Fruit fly (Drosophila melanogaster): ENCODE data around the gene CG7829.

CG7829 gene

DNA sequence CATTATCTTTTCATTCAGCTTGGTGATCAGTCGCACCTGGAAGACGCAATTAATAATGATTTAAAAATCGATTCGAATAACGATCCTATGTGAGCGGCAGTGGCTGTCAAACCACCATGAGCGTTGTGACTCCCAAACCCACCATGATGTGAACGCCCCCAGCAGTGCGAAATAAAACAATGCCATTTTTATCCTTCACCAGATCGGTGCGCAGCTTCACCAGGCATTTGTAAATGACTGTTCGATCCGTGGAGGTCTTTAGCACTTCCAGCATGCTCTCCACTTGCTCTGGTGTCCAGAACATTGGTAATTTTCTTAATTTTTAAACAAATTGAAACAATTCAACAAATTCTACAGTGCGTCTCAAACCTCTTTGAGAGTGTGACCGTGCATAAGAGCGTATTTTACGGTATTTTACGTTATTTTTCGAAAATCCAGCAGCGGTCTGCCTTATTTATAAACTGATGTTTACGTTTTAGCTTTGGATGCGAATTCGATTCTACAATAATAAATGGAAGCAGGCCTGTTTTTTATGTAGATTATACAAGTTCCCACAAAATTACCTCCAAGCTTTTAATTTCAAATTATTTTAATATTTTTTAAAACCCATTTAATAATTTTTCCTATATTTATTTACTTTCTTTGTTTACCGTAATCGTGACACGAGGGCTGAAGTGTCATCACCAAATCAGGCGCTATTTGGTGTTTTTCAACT lies 18.4 kb downstream of the CG7829 start, which contains the start of the genes Rnb and Drice:
TSS of gene Rnb (minus strand) at position 389 of the 715 bp plus-strand sequence.
TSS of gene Drice (plus strand) at position 693 of the 715 bp plus-strand sequence.
- TF ChIP-seq sr (GFP tag; IDR thresholded peaks at IDR 0.05) (no peak), Dfd (GFP tag; optimal IDR thresholded peaks at IDR 0.05) (no peak), Chrac-16 (GFP tag; optimal IDR thresholded peaks at IDR 0.05) (peak; percentile 12), Vsx1 (GFP tag; optimal IDR thresholded peaks at IDR 0.05) (no peak), CG8388 (GFP tag; optimal IDR thresholded peaks at IDR 0.05) (no peak), Lpt (GFP tag; optimal IDR thresholded peaks at IDR 0.05) (no peak), Meics (GFP tag; optimal IDR thresholded peaks at IDR 0.05) (no peak), Sox102F (GFP tag; optimal IDR thresholded peaks at IDR 0.05) (no peak), CG12071 (GFP tag; optimal IDR thresholded peaks at IDR 0.05) (no peak), tin (GFP tag; optimal IDR thresholded peaks at IDR 0.05) (peak; percentile 38), CG6272 (GFP tag; IDR thresholded peaks at IDR 0.05) (0 out of 2 replicates have a peak, but pooled peaks have one; percentile 13), unc-4 (GFP tag; IDR thresholded peaks at IDR 0.05; ENCODE audit: partially characterized antibody) (peak; percentile 75), CG4282 (GFP tag; optimal IDR thresholded peaks at IDR 0.05) (no peak), gsb (GFP tag; IDR thresholded peaks at IDR 0.05) (no peak), nom (GFP tag; optimal IDR thresholded peaks at IDR 0.05) (peak; percentile 25), CG8765 (GFP tag; IDR thresholded peaks at IDR 0.05) (no peak), Poxn (GFP tag; IDR thresholded peaks at IDR 0.05) (no peak), ems (GFP tag; optimal IDR thresholded peaks at IDR 0.05) (no peak), CG2199 (GFP tag; IDR thresholded peaks at IDR 0.05) (no peak), corto (GFP tag; optimal IDR thresholded peaks at IDR 0.05) (no peak), tap (tag; optimal IDR thresholded peaks at IDR 0.05) (no peak), CG3726 (GFP tag; IDR thresholded peaks at IDR 0.05) (no peak), CG13287 (GFP tag; IDR thresholded peaks at IDR 0.05; ENCODE audit: partially characterized antibody) (peak; percentile 81), CG10543 (GFP tag; optimal IDR thresholded peaks at IDR 0.05) (no peak), CG7839 (tag; optimal IDR thresholded peaks at IDR 0.05) (no peak), kay (GFP tag; optimal IDR thresholded peaks at IDR 0.05) (peak; percentile 83), shn (GFP tag; optimal IDR thresholded peaks at IDR 0.05) (no peak), CTCF (GFP tag; optimal IDR thresholded peaks at IDR 0.05) (no peak), Nf-YC (tag; optimal IDR thresholded peaks at IDR 0.05) (no peak), pan (optimal IDR thresholded peaks at IDR 0.05) (no peak), pan (GFP tag; optimal IDR thresholded peaks at IDR 0.05 in 1 of 2, IDR thresholded peaks at IDR 0.05 in 1 of 2) (peak in 1 of 2 experiments; percentile 45), CG18262 (tag; optimal IDR thresholded peaks at IDR 0.05) (no peak), jigr1 (GFP tag; IDR thresholded peaks at IDR 0.05) (no peak), E2f2 (GFP tag; IDR thresholded peaks at IDR 0.05) (peak; percentile 63), fd3F (GFP tag; optimal IDR thresholded peaks at IDR 0.05) (peak; percentile 28), CG10654 (GFP tag; optimal IDR thresholded peaks at IDR 0.05) (peak; percentile 19), Fer3 (tag; optimal IDR thresholded peaks at IDR 0.05) (no peak), CG3995 (GFP tag; optimal IDR thresholded peaks at IDR 0.05) (no peak), CG11723 (GFP tag; optimal IDR thresholded peaks at IDR 0.05) (no peak), Xrp1 (GFP tag; IDR thresholded peaks at IDR 0.05) (0 out of 2 replicates have a peak, but pooled peaks have one; percentile 50), chinmo (GFP tag; IDR thresholded peaks at IDR 0.05; ENCODE audit: partially characterized antibody) (0 out of 4 replicates have a peak, but pooled peaks have one; percentile 47), ara (GFP tag; IDR thresholded peaks at IDR 0.05) (peak; percentile 15; the same call in 1 of the 2 replicates), sisA (GFP tag; IDR thresholded peaks at IDR 0.05) (peak; percentile 13; the same call in 1 of the 2 replicates), lilli (GFP tag; optimal IDR thresholded peaks at IDR 0.05) (peak; percentile 48), lab (GFP tag; optimal IDR thresholded peaks at IDR 0.05) (no peak), cas (GFP tag; IDR thresholded peaks at IDR 0.05) (no peak), Sox100B (GFP tag; optimal IDR thresholded peaks at IDR 0.05) (no peak), psq (GFP tag; optimal IDR thresholded peaks at IDR 0.05) (no peak), CG4404 (GFP tag; IDR thresholded peaks at IDR 0.05) (no peak), esg (GFP tag; conservative IDR thresholded peaks at IDR 0.05) (no peak), Atf3 (GFP tag; optimal IDR thresholded peaks at IDR 0.05) (no peak)

Measured in whole organism, embryonic.